Worm (Caenorhabditis elegans): ENCODE results near the gene C28H8.8.

C28H8.8 gene

ce11 chrIII:5868401-5868800 is 20.2 kb downstream of the C28H8.8 start, which contains the start of gene eng-1:
Gene eng-1, minus strand, starts transcription at chrIII:5868501.
- TF ChIP-seq unc-42 (tag; optimal IDR thresholded peaks at IDR 0.05) = no peak
- TF ChIP-seq ceh-24 (tag; optimal IDR thresholded peaks at IDR 0.05) = no peak
- no peak for TF ChIP-seq K09A11.1 (tag; optimal IDR thresholded peaks at IDR 0.05; ENCODE audit: insufficient read depth)
- TF ChIP-seq npax-4 (tag; optimal IDR thresholded peaks at IDR 0.05) = no peak
- no peak for TF ChIP-seq lin-11 (tag; optimal IDR thresholded peaks at IDR 0.05)
- TF ChIP-seq pha-2 (tag; optimal IDR thresholded peaks at IDR 0.05) = no peak

DNA sequence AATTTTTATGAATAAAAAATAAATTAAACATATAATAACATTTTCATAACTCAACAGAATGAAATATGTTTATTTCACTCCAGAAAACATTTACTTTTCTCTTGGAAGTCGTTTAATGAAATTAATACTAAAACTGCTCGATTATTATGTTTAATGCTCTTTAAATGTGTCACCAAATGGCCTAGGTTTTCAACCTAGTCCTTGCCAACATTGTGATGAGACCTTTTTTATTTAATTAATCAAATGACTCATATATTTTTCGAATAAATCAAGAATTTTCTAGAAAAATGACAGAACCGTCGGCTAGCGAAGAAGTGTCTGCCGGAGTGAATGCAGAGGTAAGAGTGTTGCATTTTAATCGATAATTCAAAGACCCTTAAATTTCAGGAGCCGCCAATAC is 24.3 kb downstream of the C28H8.8 start, which contains the start of gene rabn-5:
TSS of gene rabn-5 (plus strand) at position 284 of the 400 bp plus-strand sequence.
- TF ChIP-seq ets-4 (tag; optimal IDR thresholded peaks at IDR 0.05) (peak; percentile 42), fkh-6 (tag; optimal IDR thresholded peaks at IDR 0.05) (no peak), ref-2 (tag; optimal IDR thresholded peaks at IDR 0.05) (no peak), unc-55 (GFP tag; optimal IDR thresholded peaks at IDR 0.05) (peak; percentile 12), pha-2 (tag; optimal IDR thresholded peaks at IDR 0.05) (no peak), unc-42 (tag; optimal IDR thresholded peaks at IDR 0.05) (peak; percentile 58), lim-6 (tag; optimal IDR thresholded peaks at IDR 0.05) (no peak), ahr-1 (tag; optimal IDR thresholded peaks at IDR 0.05) (no peak), npax-4 (tag; optimal IDR thresholded peaks at IDR 0.05) (no peak)

DNA sequence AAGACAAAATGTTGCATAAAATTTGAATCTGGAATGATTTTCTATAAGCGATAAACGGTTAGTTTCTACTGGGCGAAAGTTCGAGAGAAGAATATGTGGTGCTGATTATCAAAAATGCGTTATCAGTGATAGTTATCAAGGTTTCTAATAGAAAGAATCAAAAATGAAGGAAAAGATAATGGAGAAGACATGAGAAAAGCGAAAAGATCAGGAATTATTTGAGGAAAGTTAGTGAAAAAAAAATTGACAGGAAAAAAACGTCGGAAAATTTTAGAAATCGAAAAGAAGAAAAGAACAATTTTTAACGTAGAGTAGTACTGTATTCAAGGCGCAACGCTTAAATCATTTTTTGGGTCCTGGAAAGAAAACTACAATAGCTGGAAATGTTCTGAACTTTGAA is 24.8 kb downstream of the C28H8.8 start, which contains the start of gene dnpp-1:
TSS of gene dnpp-1 (minus strand) at position 30 of the 400 bp plus-strand sequence.
- no peak for TF ChIP-seq pros-1 (tag; optimal IDR thresholded peaks at IDR 0.05)
- TF ChIP-seq elt-2 (tag; optimal IDR thresholded peaks at IDR 0.05) = peak; percentile 95

ce11 chrIII:5859008-5859407 is 29.6 kb downstream of the C28H8.8 start, which contains the start of gene dpf-4:
Gene dpf-4, plus strand, starts transcription at chrIII:5859308.
- TF ChIP-seq hlh-13 (GFP tag; optimal IDR thresholded peaks at IDR 0.05) = no peak
- no peak for TF ChIP-seq T23F11.4 (GFP tag; optimal IDR thresholded peaks at IDR 0.05)
- no peak for TF ChIP-seq npax-4 (tag; optimal IDR thresholded peaks at IDR 0.05)
- no peak for TF ChIP-seq ahr-1 (tag; optimal IDR thresholded peaks at IDR 0.05)
- TF ChIP-seq tbx-7 (tag; optimal IDR thresholded peaks at IDR 0.05) = no peak
- no peak for TF ChIP-seq mec-3 (tag; optimal IDR thresholded peaks at IDR 0.05; ENCODE audit: borderline replicate concordance)
- TF ChIP-seq Y22D7AL.16 (tag; optimal IDR thresholded peaks at IDR 0.05) = no peak
- no peak for TF ChIP-seq fax-1 (tag; optimal IDR thresholded peaks at IDR 0.05)
- no peak for TF ChIP-seq pag-3 (tag; optimal IDR thresholded peaks at IDR 0.05; ENCODE audit: borderline replicate concordance)
- no peak for TF ChIP-seq ceh-30 (tag; optimal IDR thresholded peaks at IDR 0.05)
- TF ChIP-seq K09A11.1 (tag; optimal IDR thresholded peaks at IDR 0.05; ENCODE audit: insufficient read depth) = no peak
- TF ChIP-seq ceh-2 (tag; optimal IDR thresholded peaks at IDR 0.05) = no peak
- no peak for TF ChIP-seq ceh-19 (GFP tag; optimal IDR thresholded peaks at IDR 0.05)
- TF ChIP-seq unc-55 (GFP tag; optimal IDR thresholded peaks at IDR 0.05) = no peak
- no peak for TF ChIP-seq ztf-16 (tag; optimal IDR thresholded peaks at IDR 0.05)
- no peak for TF ChIP-seq unc-3 (GFP tag; conservative IDR thresholded peaks at IDR 0.05)
- no peak for TF ChIP-seq unc-3 (tag; optimal IDR thresholded peaks at IDR 0.05)
- no peak for TF ChIP-seq K02D7.2 (tag; optimal IDR thresholded peaks at IDR 0.05)
- no peak for TF ChIP-seq unc-86 (tag; optimal IDR thresholded peaks at IDR 0.05)
- no peak for TF ChIP-seq pros-1 (tag; optimal IDR thresholded peaks at IDR 0.05)
- TF ChIP-seq ceh-45 (GFP tag; IDR thresholded peaks at IDR 0.05) = no peak

ce11 chrIII:5855637-5856179 is 32.9 kb downstream of the C28H8.8 start, which contains the start of the genes cct-6 and alh-9:
Gene cct-6, minus strand, starts transcription at chrIII:5855687.
Gene alh-9, plus strand, starts transcription at chrIII:5856018.
- peak; percentile 30 for TF ChIP-seq pha-2 (tag; optimal IDR thresholded peaks at IDR 0.05)
- TF ChIP-seq madf-2 (tag; optimal IDR thresholded peaks at IDR 0.05) = no peak
- TF ChIP-seq fkh-6 (tag; optimal IDR thresholded peaks at IDR 0.05) = no peak
- no peak for TF ChIP-seq hlh-15 (tag; optimal IDR thresholded peaks at IDR 0.05)
- TF ChIP-seq ceh-19 (GFP tag; optimal IDR thresholded peaks at IDR 0.05) = no peak
- TF ChIP-seq ceh-34 (tag; optimal IDR thresholded peaks at IDR 0.05) = peak; percentile 7
- no peak for TF ChIP-seq ceh-2 (tag; optimal IDR thresholded peaks at IDR 0.05)
- TF ChIP-seq unc-55 (GFP tag; optimal IDR thresholded peaks at IDR 0.05) = peak; percentile 56
- no peak for TF ChIP-seq hlh-30 (tag; optimal IDR thresholded peaks at IDR 0.05; ENCODE audit: insufficient read depth)
- TF ChIP-seq dve-1 (tag; optimal IDR thresholded peaks at IDR 0.05) = peak; percentile 64
- TF ChIP-seq elt-2 (tag; optimal IDR thresholded peaks at IDR 0.05) = no peak
- no peak for TF ChIP-seq sox-4 (tag; optimal IDR thresholded peaks at IDR 0.05)
- no peak for TF ChIP-seq C38D4.7 (GFP tag; optimal IDR thresholded peaks at IDR 0.05)
- no peak for TF ChIP-seq tbx-7 (tag; optimal IDR thresholded peaks at IDR 0.05)
- peak; percentile 76 for TF ChIP-seq nfya-1 (tag; optimal IDR thresholded peaks at IDR 0.05)
- no peak for TF ChIP-seq unc-3 (GFP tag; conservative IDR thresholded peaks at IDR 0.05)
- no peak for TF ChIP-seq unc-3 (tag; optimal IDR thresholded peaks at IDR 0.05)
- TF ChIP-seq ceh-31 (tag; optimal IDR thresholded peaks at IDR 0.05) = peak; percentile 59
- TF ChIP-seq pax-1 (tag; optimal IDR thresholded peaks at IDR 0.05) = peak; percentile 82
- TF ChIP-seq K02D7.2 (tag; optimal IDR thresholded peaks at IDR 0.05) = no peak
- TF ChIP-seq unc-42 (tag; optimal IDR thresholded peaks at IDR 0.05) = peak; percentile 73
- TF ChIP-seq fkh-10 (GFP tag; optimal IDR thresholded peaks at IDR 0.05) = no peak
- TF ChIP-seq ceh-18 (tag; optimal IDR thresholded peaks at IDR 0.05) = peak; percentile 39
- TF ChIP-seq ets-4 (tag; optimal IDR thresholded peaks at IDR 0.05) = peak; percentile 60
- no peak for TF ChIP-seq ceh-30 (tag; optimal IDR thresholded peaks at IDR 0.05)
